Fruit fly (Drosophila melanogaster) whole organism: ENCODE results near the gene EMC2A.

Experiments
- EcR ChIP-seq, 2 experiments: fragments of >200 bp; optimal IDR thresholded peaks; 2 replicates each; lab custom pipeline; 2017; ENCODE audit warnings: missing biosample characterization in 2 of 2, missing genetic modification characterization in 2 of 2, missing genetic modification reagents in 2 of 2
- pan ChIP-seq: fragments of >200 bp; optimal IDR thresholded peaks from 2 replicates; lab custom pipeline; 2017

- TF ChIP-seq EcR (GFP tag; optimal IDR thresholded peaks at IDR 0.05; lab: Kevin White, UChicago) (no peak), pan (lab: Kevin White, UChicago) (no peak)
These were observed 26.2 kb downstream of the EMC2A start for dm6 chr3R:16969361-16970355.
